Worm (Caenorhabditis elegans): ENCODE data around the gene srh-76.

srh-76 gene

DNA sequence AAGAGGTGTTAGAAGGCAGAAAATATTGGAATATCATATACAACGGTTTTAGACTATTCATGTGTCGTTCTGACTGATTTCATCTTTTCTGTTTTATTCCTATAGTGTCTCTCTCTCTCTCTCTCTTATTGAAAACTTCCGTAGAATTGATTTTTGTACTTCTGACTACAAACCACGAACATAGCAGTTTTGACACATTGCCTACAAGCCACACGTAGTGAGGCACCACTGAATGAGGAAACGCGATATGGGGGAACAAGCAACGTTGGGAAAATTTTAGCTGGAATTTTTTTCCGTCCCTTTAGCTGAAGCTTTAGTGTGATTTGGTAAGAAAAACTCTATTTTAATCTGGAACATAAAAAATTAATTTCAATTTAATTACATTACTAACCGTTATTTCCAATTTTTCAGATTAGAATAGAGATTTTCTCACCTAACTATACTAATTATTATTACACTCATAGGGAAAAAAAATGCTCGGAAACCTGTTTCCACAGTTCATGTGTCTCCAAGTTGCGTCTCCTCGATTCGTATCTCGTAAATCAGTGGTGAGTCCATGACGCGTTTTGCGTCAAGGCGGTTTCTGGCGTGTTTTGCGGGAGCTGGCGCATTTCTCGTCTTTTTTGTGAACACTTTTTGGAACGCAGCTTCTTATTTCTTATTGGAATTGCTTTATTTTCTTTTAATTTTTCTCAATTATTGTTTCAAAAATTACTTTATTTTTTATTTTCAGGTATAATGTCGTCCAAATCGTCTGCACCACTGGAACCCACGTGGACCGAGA lies 42.9 kb upstream of the srh-76 start, which contains the start of the genes nhr-142 and F44E7.9 (continued):
- TF ChIP-seq fkh-10 (GFP tag; optimal IDR thresholded peaks at IDR 0.05) (peak; percentile 77), pax-3 (tag; optimal IDR thresholded peaks at IDR 0.05) (peak; percentile 74), isw-1 (GFP tag; IDR thresholded peaks at IDR 0.05) (peak; percentile 73), ceh-88 (GFP tag; IDR thresholded peaks at IDR 0.05) (0 out of 2 replicates have a peak, but pooled peaks have one; percentile 15), C16A3.4 (tag; optimal IDR thresholded peaks at IDR 0.05) (peak; percentile 93), aha-1 (tag; optimal IDR thresholded peaks at IDR 0.05) (peak; percentile 49), ceh-90 (tag; optimal IDR thresholded peaks at IDR 0.05) (no peak), xbp-1 (tag; optimal IDR thresholded peaks at IDR 0.05) (peak; percentile 87), dpl-1 (GFP tag; optimal IDR thresholded peaks at IDR 0.05) (peak; percentile 72 to 84 (median 82)), nhr-19 (GFP tag; conservative IDR thresholded peaks at IDR 0.05) (peak; percentile 87), nhr-76 (tag; optimal IDR thresholded peaks at IDR 0.05) (no peak), ceh-82 (tag; optimal IDR thresholded peaks at IDR 0.05) (peak; percentile 89 to 90 (median 90)), pag-3 (tag; optimal IDR thresholded peaks at IDR 0.05; ENCODE audit: borderline replicate concordance, insufficient read depth) (peak; percentile 38), alr-1 (tag; optimal IDR thresholded peaks at IDR 0.05; ENCODE audit: borderline replicate concordance) (no peak), zip-4 (GFP tag; optimal IDR thresholded peaks at IDR 0.05) (peak; percentile 38), ztf-4 (tag; optimal IDR thresholded peaks at IDR 0.05) (peak; percentile 49), blmp-1 (tag; optimal IDR thresholded peaks at IDR 0.05) (peak; percentile 52), mab-9 (GFP tag; IDR thresholded peaks at IDR 0.05) (peak; percentile 55; the same call in 1 of the 2 replicates), jun-1 (tag; optimal IDR thresholded peaks at IDR 0.05) (peak; percentile 64), ceh-8 (GFP tag; optimal IDR thresholded peaks at IDR 0.05) (peak; percentile 66), sup-37 (GFP tag; optimal IDR thresholded peaks at IDR 0.05) (peak; percentile 40), F16B12.6 (tag; optimal IDR thresholded peaks at IDR 0.05) (peak; percentile 60), nhr-90 (tag; optimal IDR thresholded peaks at IDR 0.05; ENCODE audit: poor library complexity) (peak; percentile 90), unc-62 (GFP tag; optimal IDR thresholded peaks at IDR 0.05) (no peak), fos-1 (tag; optimal IDR thresholded peaks at IDR 0.05) (peak; percentile 75), nhr-11 (tag; optimal IDR thresholded peaks at IDR 0.05) (peak; percentile 42), egl-27 (tag; optimal IDR thresholded peaks at IDR 0.05) (no peak), snpc-4 (tag; optimal IDR thresholded peaks at IDR 0.05) (peak; percentile 63), sox-4 (tag; optimal IDR thresholded peaks at IDR 0.05) (peak; percentile 52), fkh-4 (tag; optimal IDR thresholded peaks at IDR 0.05; ENCODE audit: borderline replicate concordance) (peak; percentile 32), ztf-11 (tag; optimal IDR thresholded peaks at IDR 0.05) (peak in 1 of 2 experiments; percentile 75), tlp-1 (tag; optimal IDR thresholded peaks at IDR 0.05) (no peak), ama-1 (optimal IDR thresholded peaks at IDR 0.05) (no peak), nhr-237 (tag; optimal IDR thresholded peaks at IDR 0.05) (peak; percentile 64), lin-13 (GFP tag; optimal IDR thresholded peaks at IDR 0.05) (peak; percentile 89), aly-2 (tag; optimal IDR thresholded peaks at IDR 0.05) (no peak), ceh-63 (GFP tag; optimal IDR thresholded peaks at IDR 0.05) (no peak), egl-13 (tag; optimal IDR thresholded peaks at IDR 0.05) (peak; percentile 80), nhr-84 (tag; optimal IDR thresholded peaks at IDR 0.05) (no peak), grh-1 (GFP tag; IDR thresholded peaks at IDR 0.05) (peak; percentile 68), sptf-1 (tag; optimal IDR thresholded peaks at IDR 0.05) (no peak), mef-2 (tag; optimal IDR thresholded peaks at IDR 0.05) (peak; percentile 51), unc-98 (GFP tag; IDR thresholded peaks at IDR 0.05) (no peak), dsc-1 (tag; optimal IDR thresholded peaks at IDR 0.05) (peak; percentile 79), irx-1 (tag; optimal IDR thresholded peaks at IDR 0.05) (peak; percentile 83), ces-1 (GFP tag; optimal IDR thresholded peaks at IDR 0.05) (no peak), nhr-20 (tag; optimal IDR thresholded peaks at IDR 0.05) (peak; percentile 90), unc-130 (tag; optimal IDR thresholded peaks at IDR 0.05) (peak; percentile 50), vab-15 (tag; optimal IDR thresholded peaks at IDR 0.05) (peak; percentile 24), pqm-1 (tag; optimal IDR thresholded peaks at IDR 0.05) (no peak)

Data from whole organism, L1 larva.